Fruit fly (Drosophila melanogaster): ENCODE results near the gene bigmax.

The bigmax gene

dm6 chr3R:27274533-27275447, 13.5 kb downstream of the bigmax start, which contains the start of gene CG5938 (continued):
- TF ChIP-seq Myb (GFP tag; optimal IDR thresholded peaks at IDR 0.05), result peak; percentile 0
- TF ChIP-seq Hr51 (GFP tag; optimal IDR thresholded peaks at IDR 0.05), result peak in 1 of 2 experiments; percentile 29
- TF ChIP-seq grau (tag; optimal IDR thresholded peaks at IDR 0.05), result peak; percentile 41
- peak; percentile 0 for TF ChIP-seq CG17802 (tag; optimal IDR thresholded peaks at IDR 0.05)
- TF ChIP-seq CG18476 (GFP tag; optimal IDR thresholded peaks at IDR 0.05), result peak; percentile 19
- TF ChIP-seq unc-4 (GFP tag; IDR thresholded peaks at IDR 0.05; ENCODE audit: partially characterized antibody), result peak; percentile 15; the same call in 1 of the 2 replicates
- peak; percentile 69 for TF ChIP-seq CTCF (GFP tag; optimal IDR thresholded peaks at IDR 0.05)
- TF ChIP-seq Abd-B (GFP tag; optimal IDR thresholded peaks at IDR 0.05), result peak; percentile 25
- no peak for TF ChIP-seq CG16863 (GFP tag; optimal IDR thresholded peaks at IDR 0.05)
- peak in 1 of 2 experiments; percentile 76 for TF ChIP-seq tll (GFP tag; optimal IDR thresholded peaks at IDR 0.05)
- no peak for TF ChIP-seq CG1529 (GFP tag; optimal IDR thresholded peaks at IDR 0.05)
- peak; percentile 52 for TF ChIP-seq CG13424 (tag; optimal IDR thresholded peaks at IDR 0.05)
- peak; percentile 19 for TF ChIP-seq Sox100B (GFP tag; optimal IDR thresholded peaks at IDR 0.05)
- peak; percentile 6; the same call in 1 of the 2 replicates for TF ChIP-seq Ada2b (GFP tag; IDR thresholded peaks at IDR 0.05)
- peak; percentile 41 for TF ChIP-seq nmo (GFP tag; optimal IDR thresholded peaks at IDR 0.05)
- TF ChIP-seq CG3281 (GFP tag; optimal IDR thresholded peaks at IDR 0.05), result peak; percentile 30
- no peak for TF ChIP-seq CG10543 (GFP tag; optimal IDR thresholded peaks at IDR 0.05)
- TF ChIP-seq CG4617 (GFP tag; optimal IDR thresholded peaks at IDR 0.05; ENCODE audit: borderline replicate concordance), result peak; percentile 90
- TF ChIP-seq Blimp-1 (GFP tag; optimal IDR thresholded peaks at IDR 0.05), result peak; percentile 6
- TF ChIP-seq CG2875 (GFP tag; optimal IDR thresholded peaks at IDR 0.05), result no peak
- 0 out of 2 replicates have a peak, but pooled peaks have one; percentile 13 for TF ChIP-seq CG10959 (GFP tag; IDR thresholded peaks at IDR 0.05)
- no peak for TF ChIP-seq dimm (GFP tag; IDR thresholded peaks at IDR 0.05)
- peak; percentile 48; the same call in 2 of the 3 replicates for TF ChIP-seq Aef1 (GFP tag; IDR thresholded peaks at IDR 0.05)
- peak; percentile 54 for TF ChIP-seq nom (GFP tag; optimal IDR thresholded peaks at IDR 0.05)
- peak in 1 of 2 experiments; percentile 12 for TF ChIP-seq Eip74EF (GFP tag; optimal IDR thresholded peaks at IDR 0.05)
- TF ChIP-seq ase (GFP tag; IDR thresholded peaks at IDR 0.05), result no peak
- TF ChIP-seq Dek (tag; optimal IDR thresholded peaks at IDR 0.05), result peak; percentile 22
- TF ChIP-seq CG13287 (GFP tag; IDR thresholded peaks at IDR 0.05; ENCODE audit: partially characterized antibody), result peak; percentile 35; the same call in 1 of the 2 replicates
- peak; percentile 30; the same call in 1 of the 3 replicates for TF ChIP-seq CG34422 (GFP tag; IDR thresholded peaks at IDR 0.05)
- peak; percentile 2 for TF ChIP-seq nerfin-1 (tag; optimal IDR thresholded peaks at IDR 0.05)
- TF ChIP-seq CG10366 (GFP tag; IDR thresholded peaks at IDR 0.05), result 0 out of 2 replicates have a peak, but pooled peaks have one; percentile 10
- no peak for TF ChIP-seq NK7.1 (GFP tag; optimal IDR thresholded peaks at IDR 0.05)
- peak; percentile 9 for TF ChIP-seq CG9817 (tag; optimal IDR thresholded peaks at IDR 0.05)

DNA sequence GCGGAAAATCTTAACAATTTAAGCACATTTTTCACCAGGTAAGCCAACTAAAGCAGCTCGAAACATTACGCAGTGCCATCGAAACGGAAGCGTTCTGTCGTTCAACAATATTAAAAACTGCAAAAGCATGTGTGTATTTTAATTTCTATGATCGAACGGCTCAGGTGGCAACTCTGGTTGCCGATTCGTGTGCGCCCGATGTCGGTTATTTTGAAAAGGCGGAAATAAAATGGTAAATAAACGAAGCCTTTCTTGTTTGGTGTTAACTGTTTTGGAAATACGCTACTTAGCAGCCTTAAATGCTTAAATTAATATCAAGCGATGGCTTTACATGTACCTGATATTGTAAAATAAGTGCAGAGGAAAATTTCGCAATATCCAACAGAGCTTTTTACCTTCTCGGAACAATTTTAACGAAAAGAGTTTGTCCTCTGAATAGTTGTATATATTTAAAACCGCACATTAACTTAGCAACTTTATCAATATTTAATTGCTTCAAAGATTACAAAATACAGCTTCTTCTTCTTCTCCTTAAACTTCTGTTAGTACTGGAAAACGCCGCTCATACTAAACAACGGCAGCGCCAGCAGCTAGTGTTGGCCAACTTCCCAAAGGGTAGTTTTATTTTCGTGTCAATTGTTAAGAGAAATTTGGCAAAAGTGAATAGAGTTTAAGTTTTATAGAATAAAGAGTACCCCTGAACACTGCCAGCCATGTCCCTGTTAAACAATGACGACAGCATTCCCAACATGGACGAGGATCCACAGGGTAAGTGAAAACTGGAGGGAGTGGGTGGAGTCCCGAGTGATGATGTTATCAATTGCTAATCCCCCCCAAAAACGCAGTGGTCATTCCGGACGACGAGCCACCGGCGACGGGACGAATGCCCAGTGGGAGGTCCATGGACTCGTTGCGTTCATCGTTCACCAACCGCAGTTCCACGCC, 14.9 kb downstream of the bigmax start, which contains the start of gene CG5934:
CG5934 (plus strand) TSS at position 588 of the 945 bp plus-strand sequence.
- TF ChIP-seq da (GFP tag; optimal IDR thresholded peaks at IDR 0.05) (no peak), fu2 (GFP tag; optimal IDR thresholded peaks at IDR 0.05) (peak; percentile 27), C15 (GFP tag; IDR thresholded peaks at IDR 0.05) (no peak), Rx (GFP tag; IDR thresholded peaks at IDR 0.05) (no peak), MTF-1 (GFP tag; optimal IDR thresholded peaks at IDR 0.05; ENCODE audit: borderline replicate concordance) (no peak), CG12155 (GFP tag; optimal IDR thresholded peaks at IDR 0.05) (peak; percentile 34), Med (GFP tag) (peak; percentile 88), CG33557 (GFP tag; optimal IDR thresholded peaks at IDR 0.05) (no peak), slou (GFP tag; optimal IDR thresholded peaks at IDR 0.05) (no peak), Hsf (GFP tag; optimal IDR thresholded peaks at IDR 0.05) (peak; percentile 29), dm (GFP tag; optimal IDR thresholded peaks at IDR 0.05) (no peak), CG3847 (GFP tag; IDR thresholded peaks at IDR 0.05) (peak; percentile 62), CG9727 (GFP tag; optimal IDR thresholded peaks at IDR 0.05) (peak; percentile 26)

All from whole organism, embryonic.